Worm (Caenorhabditis elegans): ENCODE data around the gene idpp-7.

DNA sequence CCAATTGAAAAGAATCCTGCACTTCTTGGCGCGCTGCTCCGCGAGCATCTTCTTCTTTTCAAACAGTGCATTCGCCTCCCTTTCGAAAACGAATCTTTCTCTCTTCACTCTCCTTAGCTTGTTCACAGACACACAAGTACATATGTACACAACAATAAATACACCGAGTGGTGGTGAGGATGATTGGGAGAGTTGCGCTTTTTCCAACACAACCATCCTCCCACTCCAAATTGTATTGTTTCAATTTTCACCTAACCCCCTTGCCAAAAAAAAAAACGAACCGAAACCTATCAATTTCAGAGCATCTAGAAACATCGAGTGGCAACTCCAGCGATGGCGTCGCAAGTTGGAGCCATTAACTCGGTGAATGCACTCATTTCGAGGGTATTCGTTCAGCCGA is 26.5 kb downstream of the idpp-7 start, which contains the start of gene inx-6:
- TF ChIP-seq hnd-1 (tag; optimal IDR thresholded peaks at IDR 0.05) (no peak), ama-1 (optimal IDR thresholded peaks at IDR 0.05) (no peak), ets-7 (tag; optimal IDR thresholded peaks at IDR 0.05) (no peak), B0310.2 (tag; optimal IDR thresholded peaks at IDR 0.05) (no peak), sea-1 (GFP tag; conservative IDR thresholded peaks at IDR 0.05) (no peak), scrt-1 (GFP tag; IDR thresholded peaks at IDR 0.05) (no peak), tra-4 (tag; optimal IDR thresholded peaks at IDR 0.05) (no peak), tbx-37 (GFP tag; conservative IDR thresholded peaks at IDR 0.05) (no peak), hmbx-1 (tag; optimal IDR thresholded peaks at IDR 0.05) (no peak), flt-1 (GFP tag; IDR thresholded peaks at IDR 0.05) (no peak), tbx-11 (GFP tag; IDR thresholded peaks at IDR 0.05) (no peak), ceh-13 (GFP tag; optimal IDR thresholded peaks at IDR 0.05) (no peak), ceh-36 (tag; optimal IDR thresholded peaks at IDR 0.05) (no peak)
